Worm (Caenorhabditis elegans): ENCODE data around the gene nspc-3.
"Not testable (repeated sequence)": the region's sequence is repeated elsewhere in the genome, so short reads cannot be mapped to it uniquely, and the experiment has no call there.

DNA sequence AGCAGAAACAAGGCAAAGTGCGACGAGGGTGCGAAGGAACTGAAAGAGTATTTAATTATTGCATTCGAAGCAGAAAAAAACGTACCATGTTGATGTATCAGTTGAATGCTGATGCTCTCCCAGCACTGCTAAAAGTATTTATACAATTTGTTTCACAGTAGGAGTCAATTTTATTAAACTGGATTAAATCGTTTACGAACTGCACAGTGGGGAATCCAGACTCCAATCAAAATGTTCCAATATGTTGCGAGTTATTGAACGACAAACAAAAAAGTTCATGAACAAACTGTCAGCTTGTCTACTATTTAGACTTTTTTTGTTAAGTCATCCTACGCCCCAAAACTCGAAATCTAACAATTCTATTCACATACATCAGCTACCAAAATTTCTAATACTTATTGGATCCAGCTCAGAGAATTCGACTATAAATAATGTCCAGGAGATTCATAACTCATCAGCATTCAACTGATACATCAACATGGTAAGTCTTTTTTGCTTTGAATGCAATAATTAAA, 1.4 kb downstream of the nspc-3 start, which contains the start of the genes nspc-4 and nspc-5:
- not testable (repeated sequence) for TF ChIP-seq ama-1 (optimal IDR thresholded peaks at IDR 0.05); ets-7 (tag; optimal IDR thresholded peaks at IDR 0.05); pes-1 (GFP tag; IDR thresholded peaks at IDR 0.05); sea-1 (GFP tag; conservative IDR thresholded peaks at IDR 0.05); ceh-36 (tag; optimal IDR thresholded peaks at IDR 0.05); tra-4 (tag; optimal IDR thresholded peaks at IDR 0.05); hnd-1 (tag; optimal IDR thresholded peaks at IDR 0.05); B0310.2 (tag; optimal IDR thresholded peaks at IDR 0.05); hmg-4 (GFP tag; optimal IDR thresholded peaks at IDR 0.05); flt-1 (GFP tag; IDR thresholded peaks at IDR 0.05); F13C5.2 (tag; optimal IDR thresholded peaks at IDR 0.05); scrt-1 (GFP tag; IDR thresholded peaks at IDR 0.05); tbx-11 (GFP tag; IDR thresholded peaks at IDR 0.05); tbx-37 (GFP tag; conservative IDR thresholded peaks at IDR 0.05)

Measured in whole organism, early embryonic.